Worm (Caenorhabditis elegans): ENCODE data around the gene cyp-25A4.

Gene cyp-25A4

DNA sequence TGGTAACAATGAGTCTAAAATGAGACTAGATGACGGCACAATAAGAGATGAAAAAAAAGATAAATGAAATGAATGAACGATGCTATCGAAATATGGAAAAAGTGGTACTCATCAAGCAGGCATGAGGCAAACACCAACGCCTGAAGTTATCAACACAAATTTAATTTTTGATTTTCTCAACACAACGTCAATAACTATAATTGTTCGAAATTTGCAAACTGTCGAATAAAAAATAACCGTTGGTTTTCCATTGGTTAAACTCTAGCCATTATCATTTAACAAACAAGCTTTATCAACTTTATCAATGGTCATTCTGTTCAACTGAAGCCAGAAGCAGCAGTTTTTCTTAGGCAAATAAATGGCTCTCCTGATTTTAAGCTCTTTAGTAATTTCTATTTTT, 19.6 kb downstream of the cyp-25A4 start, which contains the start of gene cyp-25A1:
Gene cyp-25A1, plus strand, starts transcription at position 301 of the 400 bp plus-strand sequence.
- no peak for TF ChIP-seq F13H6.1 (tag; optimal IDR thresholded peaks at IDR 0.05)
- TF ChIP-seq ama-1 (optimal IDR thresholded peaks at IDR 0.05), result no peak
- TF ChIP-seq unc-42 (tag; optimal IDR thresholded peaks at IDR 0.05), result no peak
- no peak for TF ChIP-seq ceh-48 (tag; optimal IDR thresholded peaks at IDR 0.05)
- TF ChIP-seq pag-3 (tag; optimal IDR thresholded peaks at IDR 0.05; ENCODE audit: borderline replicate concordance), result no peak
- no peak for TF ChIP-seq Y22D7AL.16 (tag; optimal IDR thresholded peaks at IDR 0.05)
- TF ChIP-seq ref-2 (tag; optimal IDR thresholded peaks at IDR 0.05), result no peak
- no peak for TF ChIP-seq ztf-16 (tag; optimal IDR thresholded peaks at IDR 0.05)
- TF ChIP-seq pqm-1 (tag; optimal IDR thresholded peaks at IDR 0.05), result no peak
- TF ChIP-seq ceh-34 (tag; optimal IDR thresholded peaks at IDR 0.05), result no peak
- no peak for TF ChIP-seq unc-86 (tag; optimal IDR thresholded peaks at IDR 0.05)
- TF ChIP-seq pat-9 (tag; optimal IDR thresholded peaks at IDR 0.05), result no peak
- TF ChIP-seq T23F11.4 (GFP tag; optimal IDR thresholded peaks at IDR 0.05), result no peak

DNA sequence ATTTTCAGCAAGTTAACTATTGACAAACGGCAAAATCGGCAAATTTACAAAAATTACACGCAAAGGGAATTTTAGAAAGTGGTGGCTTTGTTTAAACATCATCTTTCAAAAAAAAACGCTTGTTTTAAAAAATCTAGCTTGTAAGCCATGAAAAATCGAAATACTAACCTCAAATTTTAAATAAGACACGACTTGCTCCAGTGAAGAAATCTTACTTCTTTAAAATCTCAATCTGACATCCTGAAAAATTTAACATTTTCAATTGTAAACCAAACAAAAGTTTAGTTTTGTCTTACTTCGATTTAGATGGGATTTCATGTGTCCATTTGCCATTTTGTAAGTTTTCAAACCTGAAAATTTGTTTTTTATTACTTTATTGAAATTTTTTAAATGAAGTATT, 20.1 kb downstream of the cyp-25A4 start:
- TF ChIP-seq pros-1 (tag; optimal IDR thresholded peaks at IDR 0.05) (no peak), nhr-11 (tag; optimal IDR thresholded peaks at IDR 0.05) (no peak), ceh-14 (tag; optimal IDR thresholded peaks at IDR 0.05) (no peak), syd-9 (tag; optimal IDR thresholded peaks at IDR 0.05) (no peak)

DNA sequence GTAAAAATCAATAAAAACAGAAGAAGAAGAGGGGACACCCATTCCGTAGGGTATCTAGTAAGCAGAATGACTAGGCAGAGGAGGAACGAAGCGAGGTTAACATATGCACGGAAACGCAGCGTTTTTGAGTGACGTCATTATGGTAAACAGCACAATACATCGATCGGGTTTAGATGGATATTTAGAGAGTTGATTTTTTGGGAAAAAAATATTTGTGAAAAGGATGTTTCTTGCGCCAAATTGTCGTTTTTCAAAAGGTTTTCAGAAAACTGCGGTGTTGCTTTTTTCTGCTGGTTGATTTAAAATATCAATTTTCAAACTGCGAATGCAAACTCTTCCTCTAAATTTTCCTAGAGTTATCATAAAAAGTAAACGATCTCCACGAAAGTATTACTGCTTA, 20.5 kb downstream of the cyp-25A4 start, which contains the start of gene C36A4.10:
Gene C36A4.10, minus strand, starts transcription at position 101 of the 400 bp plus-strand sequence.
- TF ChIP-seq ceh-48 (tag; optimal IDR thresholded peaks at IDR 0.05) (peak; percentile 33), ceh-14 (tag; optimal IDR thresholded peaks at IDR 0.05) (no peak), nfya-1 (tag; optimal IDR thresholded peaks at IDR 0.05) (no peak)

DNA sequence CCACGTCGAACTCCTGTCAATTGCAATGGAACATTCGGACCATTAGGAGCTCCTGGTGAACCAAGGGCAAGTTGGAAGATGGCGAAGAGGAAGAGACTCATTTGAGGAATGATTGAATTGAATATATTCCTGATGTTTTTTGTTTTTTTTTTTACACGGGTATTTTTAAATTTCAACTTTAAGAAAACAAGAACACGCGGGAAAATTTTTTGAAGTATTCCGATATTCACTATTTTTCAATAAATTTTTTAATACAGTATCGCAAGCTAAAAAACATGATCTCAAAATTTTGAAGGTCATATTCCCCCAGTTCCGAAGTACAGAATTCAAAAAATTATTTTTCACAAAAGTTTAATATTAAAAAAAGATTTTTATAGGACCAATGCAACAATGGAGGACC, 22.8 kb downstream of the cyp-25A4 start, which contains the start of gene cnnm-5:
Gene cnnm-5, minus strand, starts transcription at position 101 of the 400 bp plus-strand sequence.
- TF ChIP-seq pros-1 (tag; optimal IDR thresholded peaks at IDR 0.05), result no peak
- no peak for TF ChIP-seq C38D4.7 (GFP tag; optimal IDR thresholded peaks at IDR 0.05)
- TF ChIP-seq ceh-24 (tag; optimal IDR thresholded peaks at IDR 0.05), result no peak
- TF ChIP-seq ref-2 (tag; optimal IDR thresholded peaks at IDR 0.05), result no peak
- no peak for TF ChIP-seq hlh-30 (tag; optimal IDR thresholded peaks at IDR 0.05; ENCODE audit: insufficient read depth)

DNA sequence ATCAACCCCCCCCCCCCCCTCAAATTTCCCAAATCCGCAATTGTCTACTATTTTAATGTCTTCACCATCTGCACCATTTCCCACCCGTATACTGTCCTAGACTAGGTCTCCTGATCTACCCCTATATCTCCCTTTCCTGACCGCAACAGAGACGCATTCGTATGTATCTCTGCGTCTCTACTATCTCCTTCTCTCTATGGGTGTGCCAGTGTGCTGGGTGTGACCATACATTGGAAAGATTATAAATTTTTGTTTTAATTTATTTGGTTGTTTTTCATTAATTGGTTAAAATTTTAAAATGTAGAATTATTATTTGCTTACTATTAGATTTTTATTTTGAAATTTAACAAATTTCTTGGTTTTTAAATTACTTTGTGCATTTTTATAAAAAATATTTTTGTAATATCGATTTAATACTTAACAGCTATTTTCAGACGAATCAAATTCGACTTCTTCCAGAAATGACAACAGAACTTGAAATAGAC, 29.9 kb downstream of the cyp-25A4 start, which contains the start of gene amx-1:
Gene amx-1, plus strand, starts transcription at position 435 of the 485 bp plus-strand sequence.
- TF ChIP-seq ceh-31 (tag; optimal IDR thresholded peaks at IDR 0.05) (peak; percentile 4), ceh-24 (tag; optimal IDR thresholded peaks at IDR 0.05) (no peak), fkh-10 (GFP tag; optimal IDR thresholded peaks at IDR 0.05) (no peak), ztf-16 (tag; optimal IDR thresholded peaks at IDR 0.05) (no peak), dmd-4 (tag; optimal IDR thresholded peaks at IDR 0.05; ENCODE audit: borderline replicate concordance) (no peak), tbx-2 (tag; optimal IDR thresholded peaks at IDR 0.05) (no peak), unc-86 (tag; optimal IDR thresholded peaks at IDR 0.05) (no peak), che-1 (tag; optimal IDR thresholded peaks at IDR 0.05) (no peak), C38D4.7 (GFP tag; optimal IDR thresholded peaks at IDR 0.05) (no peak), hlh-30 (tag; optimal IDR thresholded peaks at IDR 0.05; ENCODE audit: insufficient read depth) (peak; percentile 58)

DNA sequence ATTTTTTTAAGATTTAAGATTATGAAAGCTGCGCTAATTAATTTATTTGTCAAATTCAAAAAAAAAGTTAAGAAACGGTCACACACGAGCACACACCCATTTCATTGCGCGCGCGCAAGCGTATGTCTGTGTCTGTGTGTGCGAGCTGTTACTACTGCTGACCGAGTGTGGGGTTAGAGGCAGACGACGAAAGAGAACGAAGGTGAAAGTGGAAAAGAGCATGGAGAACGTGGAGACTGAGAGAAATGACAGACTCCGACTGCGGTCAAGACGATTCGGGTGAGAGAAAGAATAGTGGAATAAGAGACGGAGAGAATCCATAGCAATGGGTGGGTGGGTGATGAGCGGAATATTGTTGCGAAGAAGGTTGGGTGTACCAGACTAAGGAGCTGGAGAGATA, 31.7 kb downstream of the cyp-25A4 start:
- no peak for TF ChIP-seq hlh-15 (tag; optimal IDR thresholded peaks at IDR 0.05)
- TF ChIP-seq nhr-232 (tag; optimal IDR thresholded peaks at IDR 0.05), result no peak
- TF ChIP-seq Y22D7AL.16 (tag; optimal IDR thresholded peaks at IDR 0.05), result no peak
- no peak for TF ChIP-seq ztf-16 (tag; optimal IDR thresholded peaks at IDR 0.05)
- TF ChIP-seq tbx-2 (tag; optimal IDR thresholded peaks at IDR 0.05), result peak; percentile 71
- peak; percentile 88 for TF ChIP-seq pros-1 (tag; optimal IDR thresholded peaks at IDR 0.05)
- TF ChIP-seq ceh-34 (tag; optimal IDR thresholded peaks at IDR 0.05), result peak; percentile 45
- TF ChIP-seq ceh-30 (tag; optimal IDR thresholded peaks at IDR 0.05), result peak; percentile 55
- TF ChIP-seq rnt-1 (tag; optimal IDR thresholded peaks at IDR 0.05), result peak; percentile 93
- peak; percentile 20 for TF ChIP-seq ceh-19 (GFP tag; optimal IDR thresholded peaks at IDR 0.05)
- peak; percentile 57 for TF ChIP-seq syd-9 (tag; optimal IDR thresholded peaks at IDR 0.05)
- peak; percentile 16 for TF ChIP-seq ama-1 (optimal IDR thresholded peaks at IDR 0.05)
- no peak for TF ChIP-seq unc-86 (tag; optimal IDR thresholded peaks at IDR 0.05)
- peak; percentile 77 for TF ChIP-seq hlh-30 (tag; optimal IDR thresholded peaks at IDR 0.05; ENCODE audit: insufficient read depth)
- TF ChIP-seq sdc-2 (tag; optimal IDR thresholded peaks at IDR 0.05), result peak; percentile 67
- peak; percentile 79 for TF ChIP-seq nfya-1 (tag; optimal IDR thresholded peaks at IDR 0.05)
- peak; percentile 23 for TF ChIP-seq C08G9.2 (tag; optimal IDR thresholded peaks at IDR 0.05)
- TF ChIP-seq elt-2 (tag; optimal IDR thresholded peaks at IDR 0.05), result peak; percentile 21
- peak; percentile 40 for TF ChIP-seq unc-42 (tag; optimal IDR thresholded peaks at IDR 0.05)
- TF ChIP-seq unc-55 (GFP tag; optimal IDR thresholded peaks at IDR 0.05), result peak; percentile 96
- peak; percentile 81 for TF ChIP-seq ceh-31 (tag; optimal IDR thresholded peaks at IDR 0.05)
- TF ChIP-seq F13H6.1 (tag; optimal IDR thresholded peaks at IDR 0.05), result no peak
- TF ChIP-seq ceh-2 (tag; optimal IDR thresholded peaks at IDR 0.05), result peak; percentile 39
- TF ChIP-seq ceh-18 (tag; optimal IDR thresholded peaks at IDR 0.05), result peak; percentile 53
- peak; percentile 69 for TF ChIP-seq ref-2 (tag; optimal IDR thresholded peaks at IDR 0.05)
- peak; percentile 44 for TF ChIP-seq ceh-14 (tag; optimal IDR thresholded peaks at IDR 0.05)

Data from whole organism, late embryonic.